Worm (Caenorhabditis elegans) whole organism, L1 larva: ENCODE results near the gene pot-1.

Experiments
- aha-1 ChIP-seq: fragments of 150-350 bp; optimal IDR thresholded peaks from 2 replicates; lab custom pipeline; 2014; ENCODE audit warnings: missing biosample characterization, missing genetic modification characterization
- blmp-1 ChIP-seq: fragments of 150-350 bp; optimal IDR thresholded peaks from 2 replicates; lab custom pipeline; 2014; ENCODE audit warnings: missing biosample characterization, missing genetic modification characterization
- egl-13 ChIP-seq: sonication (generic microtip); optimal IDR thresholded peaks from 2 replicates; lab custom pipeline; 2016; ENCODE audit warnings: missing genotype, missing genetic modification reagents, missing genetic modification characterization, missing compliant biosample characterization
- fkh-10 ChIP-seq: sonication (generic microtip); optimal IDR thresholded peaks from 2 replicates; lab custom pipeline; 2017; ENCODE audit warnings: missing biosample characterization, missing genetic modification reagents, missing genetic modification characterization
- lsy-2 ChIP-seq, 2 experiments: fragments of 150-350 bp; optimal IDR thresholded peaks; 2 replicates each; lab custom pipeline; 2014; ENCODE audit warnings: missing biosample characterization in 2 of 2, missing genetic modification characterization in 2 of 2
- nhr-11 ChIP-seq: fragments of 150-350 bp; optimal IDR thresholded peaks from 2 replicates; lab custom pipeline; 2014; ENCODE audit warnings: missing biosample characterization, missing genetic modification characterization
- nhr-19 ChIP-seq: fragments of 200-800 bp; sonication (Bioruptor generic); conservative IDR thresholded peaks from 2 replicates; pipeline ENCODE4 v1.3.6; 2022; ENCODE audit warnings: missing genetic modification characterization, missing compliant biosample characterization
- skn-1 ChIP-seq: fragments of 150-350 bp; optimal IDR thresholded peaks from 2 replicates; lab custom pipeline; 2014; ENCODE audit warnings: missing biosample characterization, missing genetic modification characterization

DNA sequence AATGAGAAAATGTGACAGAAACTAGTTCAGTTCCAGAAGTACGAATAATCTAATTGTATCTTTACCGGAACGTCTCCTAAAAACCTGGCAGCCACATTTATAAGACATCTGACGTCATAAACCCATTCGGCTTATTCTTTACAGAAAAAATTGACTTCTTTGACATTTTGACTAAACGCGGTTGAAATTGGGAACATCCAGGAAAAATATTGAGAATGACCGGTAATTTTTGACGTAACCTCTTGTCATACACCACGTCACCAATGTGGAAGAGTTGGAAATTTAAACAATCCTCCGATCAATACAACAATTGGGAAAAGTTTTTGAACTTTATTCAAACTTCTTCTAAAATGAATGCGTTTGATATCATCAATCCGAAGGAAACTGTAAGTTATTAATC, 42.4 kb downstream of the pot-1 start, which contains the start of gene ZK418.2:
- TF ChIP-seq egl-13 (tag; lab: Kevin White, UChicago) (no peak), skn-1 (tag; lab: Kevin White, UChicago) (no peak), nhr-11 (no peak), lsy-2 (tag; optimal IDR thresholded peaks at IDR 0.05; lab: Kevin White, UChicago) (no peak), aha-1 (tag; lab: Kevin White, UChicago) (no peak), blmp-1 (tag; lab: Kevin White, UChicago) (no peak), nhr-19 (no peak), fkh-10 (GFP tag; lab: Kevin White, UChicago) (no peak)
